Worm (Caenorhabditis elegans): Measurements from ENCODE around the gene spk-1.

DNA sequence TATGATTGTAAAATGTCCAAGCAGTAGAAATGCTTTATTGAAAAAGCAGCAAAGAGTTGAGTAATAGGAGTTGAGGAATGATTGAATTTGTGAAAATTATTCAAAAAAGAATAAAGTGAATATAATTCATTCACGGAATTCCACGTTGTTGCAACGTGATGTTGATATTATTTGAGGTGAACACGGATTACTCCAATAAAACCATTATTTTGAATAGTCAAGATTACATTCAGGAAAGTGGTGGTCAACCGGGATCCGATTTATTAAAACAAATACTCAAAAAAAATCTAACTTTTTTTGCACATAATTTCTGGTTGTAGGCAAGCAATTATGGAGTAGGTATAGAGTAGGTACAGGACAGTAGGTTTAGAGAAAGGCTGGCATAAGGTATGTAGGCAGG lies 29.0 kb downstream of the spk-1 start, which contains the start of gene bre-3:
- no peak for TF ChIP-seq lir-1 (GFP tag; conservative IDR thresholded peaks at IDR 0.05)
- no peak for TF ChIP-seq ceh-58 (GFP tag; IDR thresholded peaks at IDR 0.05)
- no peak for TF ChIP-seq hlh-12 (tag; optimal IDR thresholded peaks at IDR 0.05)
- no peak for TF ChIP-seq hsf-1 (GFP tag; IDR thresholded peaks at IDR 0.05)
- no peak for TF ChIP-seq snpc-4 (GFP tag; optimal IDR thresholded peaks at IDR 0.05)
- TF ChIP-seq snpc-4 (tag; optimal IDR thresholded peaks at IDR 0.05): no peak
- no peak for TF ChIP-seq lsl-1 (GFP tag; optimal IDR thresholded peaks at IDR 0.05)
- TF ChIP-seq unc-62 (GFP tag; optimal IDR thresholded peaks at IDR 0.05): no peak
- TF ChIP-seq hlh-26 (GFP tag; conservative IDR thresholded peaks at IDR 0.05): no peak
- no peak for TF ChIP-seq sea-2 (GFP tag; IDR thresholded peaks at IDR 0.05)
